Worm (Caenorhabditis elegans) whole organism, early embryonic: Measurements from ENCODE around the gene B0334.10.

ENCODE experiments used
- B0310.2 ChIP-seq: sonication (generic microtip); optimal IDR thresholded peaks from 2 replicates; lab custom pipeline; 2016; ENCODE audit warnings: mild to moderate bottlenecking, missing genetic modification characterization, missing compliant biosample characterization
- F13C5.2 ChIP-seq: sonication (generic microtip); optimal IDR thresholded peaks from 2 replicates; lab custom pipeline; 2017; ENCODE audit warnings: mild to moderate bottlenecking, missing genetic modification characterization, inconsistent platforms, missing compliant biosample characterization
- aly-1 ChIP-seq: sonication (generic microtip); optimal IDR thresholded peaks from 2 replicates; lab custom pipeline; 2016; ENCODE audit warnings: missing genetic modification characterization, missing compliant biosample characterization
- ama-1 ChIP-seq: fragments of 150-350 bp; optimal IDR thresholded peaks from 2 replicates; lab custom pipeline; 2014
- ceh-13 ChIP-seq: fragments of 200-800 bp; sonication (Bioruptor generic); optimal IDR thresholded peaks from 2 replicates; lab custom pipeline; 2018; ENCODE audit warnings: mild to moderate bottlenecking, missing genetic modification characterization, missing compliant biosample characterization
- ceh-36 ChIP-seq: sonication (generic microtip); optimal IDR thresholded peaks from 2 replicates; lab custom pipeline; 2016; ENCODE audit warnings: missing genetic modification characterization, inconsistent platforms, missing compliant biosample characterization
- ets-7 ChIP-seq: sonication (generic microtip); optimal IDR thresholded peaks from 2 replicates; lab custom pipeline; 2016; ENCODE audit warnings: missing genotype, missing genetic modification characterization, missing compliant biosample characterization
- flt-1 ChIP-seq: fragments of 200-800 bp; sonication (Bioruptor generic); IDR thresholded peaks from 2 replicates; pipeline ENCODE4 v1.3.6; 2022; ENCODE audit warnings: missing genetic modification characterization, missing compliant biosample characterization
- hmbx-1 ChIP-seq: sonication (generic microtip); optimal IDR thresholded peaks from 2 replicates; lab custom pipeline; 2016; ENCODE audit warnings: mild to moderate bottlenecking, missing genetic modification characterization, missing compliant biosample characterization
- hmg-4 ChIP-seq: fragments of 200-800 bp; sonication (Bioruptor generic); optimal IDR thresholded peaks from 2 replicates; lab custom pipeline; 2018; ENCODE audit warnings: mild to moderate bottlenecking, missing genetic modification characterization, missing compliant biosample characterization
- hnd-1 ChIP-seq: sonication (generic microtip); optimal IDR thresholded peaks from 2 replicates; lab custom pipeline; 2016; ENCODE audit warnings: missing genetic modification characterization, missing compliant biosample characterization
- pes-1 ChIP-seq: fragments of 200-800 bp; sonication (Bioruptor generic); IDR thresholded peaks from 2 replicates; pipeline ENCODE4 v1.3.6; 2022; ENCODE audit warnings: missing genetic modification reagents, missing genetic modification characterization, missing compliant biosample characterization
- scrt-1 ChIP-seq: fragments of 200-800 bp; sonication (Bioruptor generic); IDR thresholded peaks from 2 replicates; pipeline ENCODE4 v1.3.6; 2022; ENCODE audit warnings: missing genetic modification characterization, missing compliant biosample characterization
- sea-1 ChIP-seq: fragments of 200-800 bp; sonication (Bioruptor generic); conservative IDR thresholded peaks from 2 replicates; pipeline ENCODE4 v1.3.6; 2022; ENCODE audit warnings: missing genetic modification characterization, missing compliant biosample characterization
- tbx-11 ChIP-seq: fragments of 200-800 bp; sonication (Bioruptor generic); IDR thresholded peaks from 2 replicates; pipeline ENCODE4 v1.3.6; 2022; ENCODE audit warnings: missing genetic modification characterization, missing compliant biosample characterization
- tbx-37 ChIP-seq: fragments of 200-800 bp; sonication (Bioruptor generic); conservative IDR thresholded peaks from 2 replicates; pipeline ENCODE4 v1.3.6; 2022; ENCODE audit warnings: missing genetic modification reagents, missing genetic modification characterization, missing compliant biosample characterization
- tra-4 ChIP-seq: sonication (generic microtip); optimal IDR thresholded peaks from 2 replicates; lab custom pipeline; 2017; ENCODE audit warnings: missing genetic modification characterization, missing compliant biosample characterization

The B0334.10 gene

ce11 chrII:11518184-11518583 is at the start of gene B0334.10:
B0334.10 (plus strand) TSS chrII:11518484.
- TF ChIP-seq F13C5.2 (tag; lab: Kevin White, UChicago), result no peak
- no peak for TF ChIP-seq ceh-13 (GFP tag; lab: Kevin White, UChicago)
- no peak for TF ChIP-seq flt-1 (GFP tag; lab: Robert Waterston, UW)
- TF ChIP-seq hnd-1, result no peak
- TF ChIP-seq scrt-1 (GFP tag; lab: Robert Waterston, UW), result no peak
- no peak for TF ChIP-seq ceh-36 (tag; lab: Kevin White, UChicago)
- TF ChIP-seq tbx-11 (GFP tag; lab: Robert Waterston, UW), result no peak
- TF ChIP-seq pes-1 (GFP tag; lab: Robert Waterston, UW), result no peak
- no peak for TF ChIP-seq tbx-37
- no peak for TF ChIP-seq sea-1
- no peak for TF ChIP-seq B0310.2 (tag; lab: Kevin White, UChicago)

- TF ChIP-seq ceh-36 (tag; lab: Kevin White, UChicago), result no peak
- no peak for TF ChIP-seq ceh-13 (GFP tag; lab: Kevin White, UChicago)
- no peak for TF ChIP-seq hmbx-1
- no peak for TF ChIP-seq ama-1
- TF ChIP-seq tbx-37, result no peak
- no peak for TF ChIP-seq tbx-11 (GFP tag; lab: Robert Waterston, UW)
- TF ChIP-seq hmg-4 (GFP tag; lab: Kevin White, UChicago), result no peak
- no peak for TF ChIP-seq B0310.2 (tag; lab: Kevin White, UChicago)
- no peak for TF ChIP-seq hnd-1
- TF ChIP-seq tra-4 (tag; lab: Kevin White, UChicago), result no peak
- no peak for TF ChIP-seq sea-1
- TF ChIP-seq pes-1 (GFP tag; lab: Robert Waterston, UW), result no peak
- no peak for TF ChIP-seq ets-7 (tag; lab: Kevin White, UChicago)
- no peak for TF ChIP-seq flt-1 (GFP tag; lab: Robert Waterston, UW)
- TF ChIP-seq scrt-1 (GFP tag; lab: Robert Waterston, UW), result no peak
Observed at ce11 chrII:11469574-11470108, 48.6 kb upstream of the B0334.10 start, which contains the start of gene cisd-1. cisd-1 (minus strand) TSS chrII:11469624.

ce11 chrII:11471916-11472315 is 46.4 kb upstream of the B0334.10 start, which contains the start of gene mfn-1:
mfn-1 (minus strand) TSS chrII:11472016.
- TF ChIP-seq scrt-1 (GFP tag; lab: Robert Waterston, UW) (no peak), hmg-4 (GFP tag; lab: Kevin White, UChicago) (no peak)

- TF ChIP-seq ets-7 (tag; lab: Kevin White, UChicago) (no peak), ceh-13 (GFP tag; lab: Kevin White, UChicago) (no peak), pes-1 (GFP tag; lab: Robert Waterston, UW) (no peak), hmbx-1 (no peak), sea-1 (no peak), hmg-4 (GFP tag; lab: Kevin White, UChicago) (no peak), ama-1 (no peak), flt-1 (GFP tag; lab: Robert Waterston, UW) (no peak), F13C5.2 (tag; lab: Kevin White, UChicago) (no peak), tra-4 (tag; lab: Kevin White, UChicago) (no peak), B0310.2 (tag; lab: Kevin White, UChicago) (no peak), tbx-37 (no peak), tbx-11 (GFP tag; lab: Robert Waterston, UW) (no peak), scrt-1 (GFP tag; lab: Robert Waterston, UW) (no peak)
Observed at ce11 chrII:11472542-11472941, 45.7 kb upstream of the B0334.10 start.

- TF ChIP-seq hmg-4 (GFP tag; lab: Kevin White, UChicago) (peak; percentile 22), F13C5.2 (tag; lab: Kevin White, UChicago) (peak; percentile 44), flt-1 (GFP tag; lab: Robert Waterston, UW) (peak; percentile 72), ets-7 (tag; lab: Kevin White, UChicago) (no peak), tbx-37 (peak; percentile 62; the same call in 1 of the 2 replicates), ceh-36 (tag; lab: Kevin White, UChicago) (no peak)
Observed at ce11 chrII:11473525-11474181, 44.6 kb upstream of the B0334.10 start, which contains the start of the genes metl-1 and W02B12.11. metl-1 (minus strand) TSS chrII:11473575. W02B12.11 (plus strand) TSS chrII:11473861.

ce11 chrII:11476410-11476809 is 41.9 kb upstream of the B0334.10 start, which contains the start of gene W02B12.16:
W02B12.16 (minus strand) TSS chrII:11476510.
- TF ChIP-seq tbx-11 (GFP tag; lab: Robert Waterston, UW) (no peak), ama-1 (no peak), flt-1 (GFP tag; lab: Robert Waterston, UW) (no peak), scrt-1 (GFP tag; lab: Robert Waterston, UW) (no peak), tbx-37 (no peak), sea-1 (no peak), pes-1 (GFP tag; lab: Robert Waterston, UW) (no peak), ets-7 (tag; lab: Kevin White, UChicago) (no peak), hnd-1 (no peak), F13C5.2 (tag; lab: Kevin White, UChicago) (no peak), aly-1 (tag; lab: Kevin White, UChicago) (no peak), ceh-13 (GFP tag; lab: Kevin White, UChicago) (no peak)

- TF ChIP-seq tbx-37, result no peak
- TF ChIP-seq ceh-36 (tag; lab: Kevin White, UChicago), result no peak
- TF ChIP-seq hnd-1, result no peak
Observed at ce11 chrII:11479076-11479475, 39.2 kb upstream of the B0334.10 start, which contains the start of gene W02B12.12. W02B12.12 (minus strand) TSS chrII:11479176.

ce11 chrII:11484600-11484999 is 33.7 kb upstream of the B0334.10 start:
- TF ChIP-seq tbx-37 (peak; percentile 98), ceh-13 (GFP tag; lab: Kevin White, UChicago) (peak; percentile 93), hnd-1 (peak; percentile 94), tra-4 (tag; lab: Kevin White, UChicago) (peak; percentile 93), pes-1 (GFP tag; lab: Robert Waterston, UW) (peak; percentile 97), hmbx-1 (peak; percentile 89), B0310.2 (tag; lab: Kevin White, UChicago) (peak; percentile 97), aly-1 (tag; lab: Kevin White, UChicago) (peak; percentile 97), ceh-36 (tag; lab: Kevin White, UChicago) (peak; percentile 97), ets-7 (tag; lab: Kevin White, UChicago) (peak; percentile 89), scrt-1 (GFP tag; lab: Robert Waterston, UW) (peak; percentile 95), tbx-11 (GFP tag; lab: Robert Waterston, UW) (peak; percentile 96), sea-1 (peak; percentile 97), hmg-4 (GFP tag; lab: Kevin White, UChicago) (peak; percentile 98), ama-1 (no peak), flt-1 (GFP tag; lab: Robert Waterston, UW) (peak; percentile 97), F13C5.2 (tag; lab: Kevin White, UChicago) (peak; percentile 97)
